Worm (Caenorhabditis elegans) whole organism, mixed stage, embryonic: ENCODE results near the gene C33D9.3.

Experiments used
- ces-1 ChIP-seq: fragments of 150-350 bp; optimal IDR thresholded peaks from 2 replicates; lab custom pipeline; 2014; ENCODE audit warnings: missing biosample characterization, missing genetic modification reagents, missing genetic modification characterization
- lin-13 ChIP-seq: fragments of 150-350 bp; optimal IDR thresholded peaks from 2 replicates; lab custom pipeline; 2014; ENCODE audit warnings: missing biosample characterization, missing genetic modification characterization
- lin-32 ChIP-seq: fragments of 200-800 bp; sonication (Bioruptor generic); optimal IDR thresholded peaks from 2 replicates; lab custom pipeline; 2018; ENCODE audit warnings: mild to moderate bottlenecking, missing genetic modification characterization, missing compliant biosample characterization
- lsy-2 ChIP-seq: fragments of 150-350 bp; optimal IDR thresholded peaks from 2 replicates; lab custom pipeline; 2014; ENCODE audit warnings: missing biosample characterization, missing genetic modification characterization
- snpc-4 ChIP-seq: fragments of 150-350 bp; optimal IDR thresholded peaks from 2 replicates; lab custom pipeline; 2014; ENCODE audit warnings: missing biosample characterization, missing genetic modification characterization
- unc-62 ChIP-seq: fragments of 150-350 bp; optimal IDR thresholded peaks from 2 replicates; lab custom pipeline; 2014; ENCODE audit warnings: missing biosample characterization, missing genetic modification reagents, missing genetic modification characterization

DNA sequence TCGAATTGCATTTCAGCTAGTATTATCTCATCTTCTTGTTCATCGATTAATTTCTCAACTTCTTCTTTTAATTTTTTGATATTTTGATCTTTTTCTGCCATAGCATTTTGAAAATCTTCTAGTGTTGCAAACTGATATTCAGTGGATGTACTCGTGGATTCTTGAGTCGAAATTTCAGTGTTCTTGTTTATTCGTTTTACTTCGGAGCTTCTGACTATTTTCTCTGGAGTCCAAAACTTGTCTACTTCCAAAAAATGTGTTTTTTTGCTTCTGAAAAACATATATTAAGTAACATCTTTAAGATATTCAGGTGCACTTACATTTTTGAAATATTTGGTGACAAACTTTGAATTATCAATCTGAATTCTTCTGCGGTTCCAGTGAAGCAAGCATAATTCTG, 23.2 kb downstream of the C33D9.3 start, which contains the start of gene F20C5.5:
- TF ChIP-seq lsy-2 (tag; lab: Kevin White, UChicago): no peak
- TF ChIP-seq lin-13 (tag; lab: Kevin White, UChicago): no peak
- no peak for TF ChIP-seq ces-1 (GFP tag; lab: Kevin White, UChicago)
- TF ChIP-seq lin-32 (GFP tag; lab: Kevin White, UChicago): no peak
- TF ChIP-seq unc-62 (GFP tag; lab: Kevin White, UChicago): no peak
- TF ChIP-seq snpc-4 (tag; lab: Kevin White, UChicago): no peak
